Fruit fly (Drosophila melanogaster) whole organism, adult: ENCODE results near the gene sif.

Experiments
- CG11617 ChIP-seq: fragments of 200-800 bp; sonication (Bioruptor generic); optimal IDR thresholded peaks from 2 replicates; lab custom pipeline; 2017; ENCODE audit warnings: mild to moderate bottlenecking, missing biosample characterization, missing genetic modification reagents, missing genetic modification characterization
- CG12768 ChIP-seq: fragments of 200-800 bp; sonication (Bioruptor generic); optimal IDR thresholded peaks from 2 replicates; lab custom pipeline; 2017; ENCODE audit warnings: missing biosample characterization, missing genetic modification characterization, mild to moderate bottlenecking, moderate library complexity, missing genetic modification reagents
- CG14711 ChIP-seq: fragments of 200-800 bp; sonication (Bioruptor generic); optimal IDR thresholded peaks from 2 replicates; lab custom pipeline; 2018; ENCODE audit warnings: missing biosample characterization, mild to moderate bottlenecking, missing genetic modification characterization, moderate library complexity
- CG1620 ChIP-seq: fragments of 200-800 bp; sonication (Bioruptor generic); optimal IDR thresholded peaks from 2 replicates; lab custom pipeline; 2016; ENCODE audit warnings: missing biosample characterization, missing genetic modification characterization
- CG33017 ChIP-seq: fragments of 200-800 bp; sonication (Bioruptor generic); optimal IDR thresholded peaks from 2 replicates; lab custom pipeline; 2018; ENCODE audit warnings: missing biosample characterization, mild to moderate bottlenecking, missing genetic modification characterization, moderate library complexity
- CG5204 ChIP-seq: fragments of 200-800 bp; sonication (Bioruptor generic); optimal IDR thresholded peaks from 2 replicates; lab custom pipeline; 2016; ENCODE audit warnings: missing biosample characterization, missing genetic modification characterization
- CG7045 ChIP-seq: fragments of 200-800 bp; sonication (Bioruptor generic); optimal IDR thresholded peaks from 2 replicates; lab custom pipeline; 2017; ENCODE audit warnings: missing biosample characterization, mild to moderate bottlenecking, missing genetic modification characterization
- CG7101 ChIP-seq: fragments of 200-800 bp; sonication (Bioruptor generic); optimal IDR thresholded peaks from 2 replicates; lab custom pipeline; 2018; ENCODE audit warnings: missing biosample characterization, mild to moderate bottlenecking, missing genetic modification characterization, moderate library complexity
- Clk ChIP-seq: fragments of 200-800 bp; sonication (Bioruptor generic); optimal IDR thresholded peaks from 2 replicates; lab custom pipeline; 2017; ENCODE audit warnings: missing biosample characterization, missing genetic modification characterization
- Crg-1 ChIP-seq: fragments of 200-800 bp; sonication (Bioruptor generic); optimal IDR thresholded peaks from 2 replicates; lab custom pipeline; 2016; ENCODE audit warnings: missing biosample characterization, missing genetic modification characterization
- Hr96 ChIP-seq: fragments of 200-800 bp; sonication (Bioruptor generic); optimal IDR thresholded peaks from 2 replicates; lab custom pipeline; 2016; ENCODE audit warnings: missing biosample characterization, missing genetic modification characterization
- Mnt ChIP-seq: fragments of 200-800 bp; sonication (Bioruptor generic); optimal IDR thresholded peaks from 2 replicates; lab custom pipeline; 2016; ENCODE audit warnings: missing biosample characterization, mild to moderate bottlenecking, missing genetic modification characterization
- bab1 ChIP-seq: fragments of 200-800 bp; sonication (Bioruptor generic); optimal IDR thresholded peaks from 3 replicates; lab custom pipeline; 2019; ENCODE audit warnings: missing biosample characterization, mild to moderate bottlenecking, missing genetic modification characterization, moderate library complexity
- cic ChIP-seq: fragments of 200-800 bp; sonication (Bioruptor generic); optimal IDR thresholded peaks from 2 replicates; lab custom pipeline; 2017; ENCODE audit warnings: missing biosample characterization, mild to moderate bottlenecking, missing genetic modification characterization, moderate library complexity
- cnc ChIP-seq, 2 experiments: fragments of >200 bp; optimal IDR thresholded peaks; 2 replicates each; lab custom pipeline; 2017
- kay ChIP-seq: fragments of 200-800 bp; sonication (Bioruptor generic); peaks from one replicate; lab custom pipeline; 2016; ENCODE audit warnings: missing biosample characterization, missing genetic modification characterization, borderline replicate concordance
- ovo ChIP-seq: fragments of 200-800 bp; sonication (Bioruptor generic); optimal IDR thresholded peaks from 2 replicates; lab custom pipeline; 2016; ENCODE audit warnings: missing biosample characterization, missing genetic modification characterization
- pad ChIP-seq: fragments of 200-800 bp; sonication (Bioruptor generic); optimal IDR thresholded peaks from 3 replicates; lab custom pipeline; 2017; ENCODE audit warnings: missing biosample characterization, missing genetic modification characterization, mild to moderate bottlenecking, moderate library complexity, missing genetic modification reagents
- tj ChIP-seq: fragments of 200-800 bp; sonication (Bioruptor generic); optimal IDR thresholded peaks from 3 replicates; lab custom pipeline; 2017; ENCODE audit warnings: missing biosample characterization, mild to moderate bottlenecking, missing genetic modification characterization, moderate library complexity
- toe ChIP-seq: fragments of 200-800 bp; sonication (Bioruptor generic); optimal IDR thresholded peaks from 2 replicates; lab custom pipeline; 2016; ENCODE audit warnings: missing biosample characterization, missing genetic modification characterization

Gene sif

DNA sequence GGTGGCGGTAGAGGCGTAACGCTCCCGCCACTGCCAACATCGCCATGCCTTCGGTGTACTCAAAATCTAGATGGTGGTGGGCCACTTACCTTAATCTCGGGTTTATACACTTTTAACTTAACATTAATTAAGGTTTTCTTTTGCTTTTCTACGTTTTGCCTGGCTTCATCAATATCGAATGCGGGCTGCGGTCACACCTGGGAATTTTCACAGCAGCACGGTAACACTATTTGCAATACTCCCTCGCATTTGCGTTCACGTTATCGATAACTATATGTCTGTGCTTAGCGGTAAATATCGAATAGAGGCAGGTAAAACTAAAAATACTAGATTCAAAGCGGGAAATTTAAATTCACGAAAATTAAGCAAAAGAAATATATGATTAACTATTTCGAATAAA is 136.3 kb downstream of the sif start, which contains the start of gene Bre1:
Gene Bre1 (minus strand): TSS at position 226 of the 400 bp plus-strand sequence.
- TF ChIP-seq bab1 (GFP tag; lab: Kevin White, UChicago) (peak; percentile 24), CG14711 (tag; lab: Kevin White, UChicago) (peak; percentile 4), CG33017 (tag; lab: Kevin White, UChicago) (no peak), cnc (optimal IDR thresholded peaks at IDR 0.05; lab: Kevin White, UChicago) (no peak)

DNA sequence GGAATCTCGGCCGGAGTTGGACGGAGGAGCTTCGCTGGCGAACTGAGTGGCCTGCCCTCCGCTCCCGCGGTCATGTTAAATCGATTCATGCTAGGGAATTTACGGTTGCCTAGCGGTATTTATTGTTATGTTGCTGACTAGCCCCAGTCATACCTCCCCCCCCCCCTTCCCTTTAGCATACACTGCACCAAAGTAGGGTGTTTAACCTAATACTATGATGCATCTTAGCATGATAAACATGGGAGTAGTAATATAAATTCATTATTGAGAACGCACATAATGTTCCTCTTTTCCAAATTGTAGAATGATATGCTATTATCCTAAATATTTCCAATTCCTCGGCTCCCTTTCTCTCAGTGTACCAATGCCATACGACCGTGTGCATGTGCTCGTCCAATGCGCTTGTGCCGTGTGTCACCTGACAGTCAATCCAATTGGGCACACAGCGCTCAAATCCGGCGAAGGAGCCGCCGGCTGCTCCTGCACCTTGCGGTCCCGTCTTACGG is 138.8 kb downstream of the sif start, which contains the start of gene Tektin-C:
Gene Tektin-C (minus strand): TSS at position 51 of the 506 bp plus-strand sequence.
- TF ChIP-seq bab1 (GFP tag; lab: Kevin White, UChicago) (no peak), CG7045 (GFP tag; lab: Kevin White, UChicago) (no peak), CG7101 (tag; lab: Kevin White, UChicago) (no peak), Mnt (GFP tag; lab: Kevin White, UChicago) (no peak), CG33017 (tag; lab: Kevin White, UChicago) (no peak), CG12768 (no peak), cic (GFP tag; lab: Kevin White, UChicago) (no peak), toe (GFP tag; lab: Kevin White, UChicago) (no peak), Clk (GFP tag; lab: Kevin White, UChicago) (no peak), pad (GFP tag; lab: Kevin White, UChicago) (no peak), CG5204 (no peak), Crg-1 (no peak), tj (GFP tag; lab: Kevin White, UChicago) (no peak), Hr96 (GFP tag; lab: Kevin White, UChicago) (no peak), CG14711 (tag; lab: Kevin White, UChicago) (no peak), cnc (optimal IDR thresholded peaks at IDR 0.05; lab: Kevin White, UChicago) (no peak)

DNA sequence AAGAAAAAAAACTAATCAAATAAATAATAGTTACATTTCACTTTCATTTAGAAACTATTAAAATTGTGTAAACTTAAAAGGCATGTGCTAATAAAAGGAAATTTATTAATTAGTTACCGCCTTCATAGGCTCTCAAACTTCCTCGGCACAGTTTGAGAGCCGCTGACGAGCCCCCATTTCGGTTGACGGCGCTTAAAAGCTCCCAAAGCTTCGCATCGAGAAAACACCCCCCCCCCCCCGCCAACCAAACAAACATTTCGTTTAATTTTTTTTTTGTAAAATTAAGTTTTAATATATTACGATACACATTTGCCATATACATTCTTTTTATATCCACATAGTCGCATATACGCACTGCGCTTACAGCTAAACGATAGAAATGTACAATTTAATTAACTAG is 139.6 kb downstream of the sif start:
- TF ChIP-seq CG7101 (tag; lab: Kevin White, UChicago), result no peak
- no peak for TF ChIP-seq kay (GFP tag; lab: Kevin White, UChicago)
- no peak for TF ChIP-seq bab1 (GFP tag; lab: Kevin White, UChicago)
- TF ChIP-seq toe (GFP tag; lab: Kevin White, UChicago), result no peak
- TF ChIP-seq CG1620 (GFP tag; lab: Kevin White, UChicago), result no peak
- TF ChIP-seq Crg-1, result no peak
- no peak for TF ChIP-seq CG11617
- no peak for TF ChIP-seq CG7045 (GFP tag; lab: Kevin White, UChicago)
- no peak for TF ChIP-seq cnc (optimal IDR thresholded peaks at IDR 0.05; lab: Kevin White, UChicago)
- no peak for TF ChIP-seq Hr96 (GFP tag; lab: Kevin White, UChicago)
- no peak for TF ChIP-seq CG5204
- TF ChIP-seq ovo (GFP tag; lab: Kevin White, UChicago), result no peak
- TF ChIP-seq pad (GFP tag; lab: Kevin White, UChicago), result no peak
- no peak for TF ChIP-seq CG33017 (tag; lab: Kevin White, UChicago)
- no peak for TF ChIP-seq Clk (GFP tag; lab: Kevin White, UChicago)
- no peak for TF ChIP-seq CG14711 (tag; lab: Kevin White, UChicago)
- TF ChIP-seq CG12768, result no peak
- no peak for TF ChIP-seq tj (GFP tag; lab: Kevin White, UChicago)
